Worm (Caenorhabditis elegans) whole organism, young adult: ENCODE measurements around the gene mrpl-48.
A peak's percentile ranks its signal among the peaks of the same experiment; 100 is the strongest.

Experiments
- B0019.2 ChIP-seq: fragments of 200-800 bp; sonication (Bioruptor generic); conservative IDR thresholded peaks from 2 replicates; pipeline ENCODE4 v1.3.6; 2022; ENCODE audit warnings: missing genetic modification reagents, missing genetic modification characterization, missing compliant biosample characterization
- D2030.7 ChIP-seq: fragments of 200-800 bp; sonication (Bioruptor generic); IDR thresholded peaks from 2 replicates; pipeline ENCODE4 v1.3.6; 2022; ENCODE audit warnings: missing genetic modification reagents, missing genetic modification characterization, missing compliant biosample characterization
- F39B2.1 ChIP-seq: fragments of 200-800 bp; sonication (Bioruptor generic); IDR thresholded peaks from 2 replicates; pipeline ENCODE4 v1.3.6; 2022; ENCODE audit warnings: missing genetic modification reagents, missing genetic modification characterization, missing compliant biosample characterization
- F49E8.2 ChIP-seq: sonication (generic microtip); optimal IDR thresholded peaks from 3 replicates; lab custom pipeline; 2017; ENCODE audit warnings: missing genetic modification characterization, mild to moderate bottlenecking, missing compliant biosample characterization, antibody characterized with exemption, moderate library complexity; ENCODE audit not compliant: insufficient read depth
- F57A8.1 ChIP-seq: fragments of 200-800 bp; sonication (Bioruptor generic); optimal IDR thresholded peaks from 2 replicates; lab custom pipeline; 2018; ENCODE audit warnings: mild to moderate bottlenecking, missing genetic modification characterization, moderate library complexity, missing compliant biosample characterization
- K12H6.12 ChIP-seq: fragments of 200-800 bp; sonication (Bioruptor generic); optimal IDR thresholded peaks from 2 replicates; lab custom pipeline; 2018; ENCODE audit warnings: mild to moderate bottlenecking, missing genetic modification characterization, missing compliant biosample characterization
- T07F8.4 ChIP-seq: sonication (generic microtip); optimal IDR thresholded peaks from 2 replicates; lab custom pipeline; 2016; ENCODE audit warnings: mild to moderate bottlenecking, missing genetic modification characterization, moderate library complexity, missing compliant biosample characterization
- T26A5.8 ChIP-seq: sonication (generic microtip); optimal IDR thresholded peaks from 2 replicates; lab custom pipeline; 2016; ENCODE audit warnings: missing genetic modification characterization, missing compliant biosample characterization
- ZK185.1 ChIP-seq: sonication (generic microtip); optimal IDR thresholded peaks from 2 replicates; lab custom pipeline; 2016; ENCODE audit warnings: mild to moderate bottlenecking, missing genetic modification characterization, missing compliant biosample characterization; ENCODE audit not compliant: poor library complexity, severe bottlenecking
- ama-1 ChIP-seq, 3 experiments: fragments of 150-350 bp in 1 of 3; sonication (generic microtip) in 2 of 3; optimal IDR thresholded peaks; 2 replicates each; lab custom pipeline; 2014 to 2018; ENCODE audit warnings: missing biosample characterization in 2 of 3, missing genetic modification characterization in 2 of 3, missing genetic modification reagents in 2 of 3
- aptf-2 ChIP-seq: fragments of 200-800 bp; sonication (Bioruptor generic); conservative IDR thresholded peaks from 2 replicates; pipeline ENCODE4 v1.3.6; 2022; ENCODE audit warnings: missing genetic modification reagents, missing genetic modification characterization, missing compliant biosample characterization
- athp-1 ChIP-seq: sonication (generic microtip); optimal IDR thresholded peaks from 2 replicates; lab custom pipeline; 2017; ENCODE audit warnings: mild to moderate bottlenecking, missing genetic modification characterization, missing compliant biosample characterization
- bed-1 ChIP-seq: fragments of 200-800 bp; sonication (Bioruptor generic); IDR thresholded peaks from 2 replicates; pipeline ENCODE4 v1.3.6; 2022; ENCODE audit warnings: missing genetic modification reagents, missing genetic modification characterization, missing compliant biosample characterization
- cebp-1 ChIP-seq, 2 experiments: fragments of 200-800 bp in 1 of 2; sonication (Bioruptor generic) in 1 of 2; sonication (generic microtip) in 1 of 2; IDR thresholded peaks in 1 of 2; optimal IDR thresholded peaks in 1 of 2; 2 replicates each; pipeline versions ENCODE4 v1.3.6 to Lab custom; 2017 to 2022; ENCODE audit warnings: missing compliant biosample characterization in 2 of 2, missing genetic modification characterization in 2 of 2, mild to moderate bottlenecking in 1 of 2, missing genetic modification reagents in 1 of 2, moderate library complexity in 1 of 2
- cebp-2 ChIP-seq: fragments of 200-800 bp; sonication (Bioruptor generic); IDR thresholded peaks from 2 replicates; pipeline ENCODE4 v1.3.6; 2022; ENCODE audit warnings: missing genetic modification characterization, missing compliant biosample characterization
- ceh-100 ChIP-seq: fragments of 200-800 bp; sonication (Bioruptor generic); IDR thresholded peaks from 2 replicates; pipeline ENCODE4 v1.3.6; 2022; ENCODE audit warnings: missing genetic modification reagents, missing genetic modification characterization, missing compliant biosample characterization
- chd-7 ChIP-seq: sonication (generic microtip); optimal IDR thresholded peaks from 2 replicates; lab custom pipeline; 2016; ENCODE audit warnings: mild to moderate bottlenecking, missing genetic modification characterization, moderate library complexity, missing compliant biosample characterization
- dpff-1 ChIP-seq: sonication (generic microtip); optimal IDR thresholded peaks from 2 replicates; lab custom pipeline; 2017; ENCODE audit warnings: mild to moderate bottlenecking, missing genetic modification characterization, missing compliant biosample characterization
- fkh-3 ChIP-seq: sonication (generic microtip); optimal IDR thresholded peaks from 2 replicates; lab custom pipeline; 2016; ENCODE audit warnings: mild to moderate bottlenecking, missing genetic modification characterization, missing compliant biosample characterization
- gei-17 ChIP-seq: fragments of 200-800 bp; sonication (Bioruptor generic); optimal IDR thresholded peaks from 2 replicates; lab custom pipeline; 2018; ENCODE audit warnings: mild to moderate bottlenecking, missing genetic modification characterization, missing compliant biosample characterization
- him-1 ChIP-seq: sonication (generic microtip); optimal IDR thresholded peaks from 2 replicates; lab custom pipeline; 2016; ENCODE audit warnings: missing genotype, missing genetic modification reagents, missing genetic modification characterization, missing compliant biosample characterization
- hlh-12 ChIP-seq: sonication (generic microtip); optimal IDR thresholded peaks from 2 replicates; lab custom pipeline; 2016; ENCODE audit warnings: missing genetic modification characterization, missing compliant biosample characterization
- hmg-1.2 ChIP-seq: fragments of 200-800 bp; sonication (Bioruptor generic); IDR thresholded peaks from 2 replicates; pipeline ENCODE4 v1.3.6; 2022; ENCODE audit warnings: missing genetic modification reagents, missing genetic modification characterization, missing compliant biosample characterization
- hrde-1 ChIP-seq: sonication (generic microtip); optimal IDR thresholded peaks from 2 replicates; lab custom pipeline; 2016; ENCODE audit warnings: missing genetic modification characterization, mild to moderate bottlenecking, missing compliant biosample characterization, moderate library complexity, missing genotype, missing genetic modification reagents, borderline replicate concordance
- hsf-1 ChIP-seq: fragments of 200-800 bp; sonication (Bioruptor generic); IDR thresholded peaks from 2 replicates; pipeline ENCODE4 v1.3.6; 2022; ENCODE audit warnings: missing genetic modification reagents, missing genetic modification characterization, missing compliant biosample characterization
- let-526 ChIP-seq: fragments of 200-800 bp; sonication (Bioruptor generic); IDR thresholded peaks from 2 replicates; pipeline ENCODE4 v1.3.6; 2022; ENCODE audit warnings: missing genetic modification reagents, missing genetic modification characterization, missing compliant biosample characterization
- let-607 ChIP-seq, 2 experiments: fragments of 200-800 bp in 1 of 2; sonication (Bioruptor generic) in 1 of 2; sonication (generic microtip) in 1 of 2; optimal IDR thresholded peaks; 2 replicates each; lab custom pipeline; 2016 to 2018; ENCODE audit warnings: mild to moderate bottlenecking in 2 of 2, missing compliant biosample characterization in 2 of 2, missing genetic modification characterization in 2 of 2, moderate library complexity in 2 of 2, missing genotype in 1 of 2
- lin-54 ChIP-seq: fragments of 200-800 bp; sonication (Bioruptor generic); optimal IDR thresholded peaks from 2 replicates; lab custom pipeline; 2018; ENCODE audit warnings: mild to moderate bottlenecking, missing genetic modification characterization, missing compliant biosample characterization
- lir-1 ChIP-seq: fragments of 200-800 bp; sonication (Bioruptor generic); conservative IDR thresholded peaks from 2 replicates; pipeline ENCODE4 v1.3.6; 2022; ENCODE audit warnings: missing genetic modification reagents, missing genetic modification characterization, missing compliant biosample characterization
- madf-10 ChIP-seq: sonication (generic microtip); optimal IDR thresholded peaks from 2 replicates; lab custom pipeline; 2016; ENCODE audit warnings: mild to moderate bottlenecking, missing genetic modification characterization, missing compliant biosample characterization
- madf-8 ChIP-seq: fragments of 200-800 bp; sonication (Bioruptor generic); conservative IDR thresholded peaks from 2 replicates; pipeline ENCODE4 v1.3.6; 2022; ENCODE audit warnings: missing genetic modification reagents, missing genetic modification characterization, missing compliant biosample characterization
- mcd-1 ChIP-seq: fragments of 200-800 bp; sonication (Bioruptor generic); IDR thresholded peaks from 2 replicates; pipeline ENCODE4 v1.3.6; 2022; ENCODE audit warnings: missing genetic modification reagents, missing genetic modification characterization, missing compliant biosample characterization
- mxl-1 ChIP-seq: sonication (generic microtip); optimal IDR thresholded peaks from 2 replicates; lab custom pipeline; 2016; ENCODE audit warnings: missing genetic modification characterization, missing compliant biosample characterization
- pbrm-1 ChIP-seq: fragments of 200-800 bp; sonication (Bioruptor generic); IDR thresholded peaks from 2 replicates; pipeline ENCODE4 v1.3.6; 2022; ENCODE audit warnings: missing genetic modification reagents, missing genetic modification characterization, missing compliant biosample characterization
- rec-8 ChIP-seq, 2 experiments: sonication (generic microtip); optimal IDR thresholded peaks; 2 replicates each; lab custom pipeline; 2016; ENCODE audit warnings: mild to moderate bottlenecking in 2 of 2, missing genetic modification characterization in 2 of 2, missing genetic modification reagents in 2 of 2, missing genotype in 2 of 2, missing biosample characterization in 1 of 2, missing compliant biosample characterization in 1 of 2, moderate library complexity in 1 of 2
- repo-1 ChIP-seq: sonication (generic microtip); optimal IDR thresholded peaks from 2 replicates; lab custom pipeline; 2017; ENCODE audit warnings: mild to moderate bottlenecking, missing genetic modification characterization, missing compliant biosample characterization
- snpc-1.1 ChIP-seq: sonication (generic microtip); optimal IDR thresholded peaks from 2 replicates; lab custom pipeline; 2017; ENCODE audit warnings: missing genetic modification characterization, mild to moderate bottlenecking, missing compliant biosample characterization, antibody characterized with exemption, moderate library complexity, missing genotype, missing genetic modification reagents; ENCODE audit not compliant: insufficient read depth
- snpc-3.4 ChIP-seq: sonication (generic microtip); optimal IDR thresholded peaks from 2 replicates; lab custom pipeline; 2017; ENCODE audit warnings: missing genetic modification characterization, mild to moderate bottlenecking, missing compliant biosample characterization, antibody characterized with exemption, moderate library complexity, missing genotype, missing genetic modification reagents
- snpc-4 ChIP-seq, 5 experiments: fragments of 150-350 bp in 1 of 5; sonication (generic microtip) in 4 of 5; optimal IDR thresholded peaks; 2 replicates each; lab custom pipeline; 2014 to 2018; ENCODE audit warnings: missing genetic modification characterization in 5 of 5, missing biosample characterization in 3 of 5, antibody characterized with exemption in 2 of 5, mild to moderate bottlenecking in 2 of 5, missing compliant biosample characterization in 2 of 5, missing genotype in 2 of 5, moderate library complexity in 2 of 5, missing genetic modification reagents in 1 of 5
- tbp1 ChIP-seq: fragments of 200-800 bp; sonication (Bioruptor generic); optimal IDR thresholded peaks from 2 replicates; lab custom pipeline; 2018; ENCODE audit warnings: mild to moderate bottlenecking, missing genetic modification characterization, missing compliant biosample characterization
- xnd-1 ChIP-seq: sonication (generic microtip); optimal IDR thresholded peaks from 2 replicates; lab custom pipeline; 2016; ENCODE audit warnings: missing genotype, missing genetic modification reagents, missing genetic modification characterization, missing compliant biosample characterization
- ztf-25 ChIP-seq: fragments of 200-800 bp; sonication (Bioruptor generic); IDR thresholded peaks from 2 replicates; pipeline ENCODE4 v1.3.6; 2022; ENCODE audit warnings: missing genetic modification reagents, missing genetic modification characterization, missing compliant biosample characterization
- ztf-28 ChIP-seq: fragments of 200-800 bp; sonication (Bioruptor generic); IDR thresholded peaks from 2 replicates; pipeline ENCODE4 v1.3.6; 2022; ENCODE audit warnings: missing genetic modification reagents, missing genetic modification characterization, missing compliant biosample characterization

mrpl-48 gene

ce11 chrV:5591887-5592286 lies 1.6 kb upstream of the mrpl-48 start (continued):
- TF ChIP-seq hrde-1 (tag; lab: Kevin White, UChicago) = peak; percentile 62
- TF ChIP-seq K12H6.12 = no peak
- TF ChIP-seq ceh-100 (GFP tag; lab: Robert Waterston, UW) = peak; percentile 50; the same call in 1 of the 2 replicates
- TF ChIP-seq ZK185.1 (tag; lab: Kevin White, UChicago) = no peak
- peak; percentile 68 for TF ChIP-seq snpc-1.1 (tag; lab: Kevin White, UChicago)
- TF ChIP-seq gei-17 (GFP tag; lab: Kevin White, UChicago) = no peak
- TF ChIP-seq D2030.7 (GFP tag; lab: Robert Waterston, UW) = peak; percentile 79
- peak; percentile 69 for TF ChIP-seq fkh-3 (tag; lab: Kevin White, UChicago)
- peak; percentile 77 for TF ChIP-seq snpc-3.4 (tag; lab: Kevin White, UChicago)
- TF ChIP-seq chd-7 (tag; lab: Kevin White, UChicago) = peak; percentile 61
- TF ChIP-seq mcd-1 = no peak
- TF ChIP-seq B0019.2 (GFP tag; lab: Robert Waterston, UW) = peak; percentile 59; the same call in 1 of the 2 replicates
- peak; percentile 44 for TF ChIP-seq F49E8.2 (tag; lab: Kevin White, UChicago)
- TF ChIP-seq mxl-1 (tag; lab: Kevin White, UChicago) = peak; percentile 75
- TF ChIP-seq tbp1 = peak; percentile 88
- 0 out of 2 replicates have a peak, but pooled peaks have one; percentile 10 for TF ChIP-seq aptf-2 (GFP tag; lab: Robert Waterston, UW)
- peak; percentile 80 for TF ChIP-seq F39B2.1 (GFP tag; lab: Robert Waterston, UW)
- TF ChIP-seq dpff-1 = peak; percentile 28
- peak; percentile 61; the same call in 1 of the 2 replicates for TF ChIP-seq hsf-1 (GFP tag; lab: Robert Waterston, UW)
- peak; percentile 53 for TF ChIP-seq F57A8.1 (GFP tag; lab: Kevin White, UChicago)
- no peak for TF ChIP-seq lir-1 (GFP tag; lab: Robert Waterston, UW)
- TF ChIP-seq him-1 (tag; lab: Kevin White, UChicago) = peak; percentile 52
- TF ChIP-seq T26A5.8 (tag; lab: Kevin White, UChicago) = peak; percentile 42
- peak; percentile 29 for TF ChIP-seq repo-1 (tag; lab: Kevin White, UChicago)
- TF ChIP-seq rec-8 (tag; optimal IDR thresholded peaks at IDR 0.05; lab: Kevin White, UChicago) = peak in 1 of 2 experiments; percentile 48
- peak; percentile 94 for TF ChIP-seq ztf-25 (GFP tag; lab: Robert Waterston, UW)
- TF ChIP-seq cebp-2 (GFP tag; lab: Robert Waterston, UW) = no peak
- TF ChIP-seq let-607 (tag; optimal IDR thresholded peaks at IDR 0.05; lab: Kevin White, UChicago) = peak in 1 of 2 experiments; percentile 24
- peak; percentile 38 for TF ChIP-seq xnd-1 (tag; lab: Kevin White, UChicago)
- TF ChIP-seq cebp-1 (GFP tag; IDR thresholded peaks at IDR 0.05; lab: Robert Waterston, UW) = no peak
- TF ChIP-seq cebp-1 (tag; optimal IDR thresholded peaks at IDR 0.05; lab: Kevin White, UChicago) = no peak
- TF ChIP-seq pbrm-1 (GFP tag; lab: Robert Waterston, UW) = peak; percentile 68
- no peak for TF ChIP-seq T07F8.4
- no peak for TF ChIP-seq ama-1 (optimal IDR thresholded peaks at IDR 0.05; lab: Kevin White, UChicago)
- TF ChIP-seq ama-1 (GFP tag; optimal IDR thresholded peaks at IDR 0.05; lab: Kevin White, UChicago) = peak in 1 of 2 experiments; percentile 86
- TF ChIP-seq madf-8 = no peak
- TF ChIP-seq madf-10 (tag; lab: Kevin White, UChicago) = no peak
- 0 out of 2 replicates have a peak, but pooled peaks have one; percentile 55 for TF ChIP-seq ztf-28 (GFP tag; lab: Robert Waterston, UW)
- TF ChIP-seq lin-54 = peak; percentile 56
- TF ChIP-seq hlh-12 = no peak
- no peak for TF ChIP-seq let-526
- TF ChIP-seq snpc-4 (GFP tag; optimal IDR thresholded peaks at IDR 0.05; lab: Kevin White, UChicago) = no peak
- peak in 2 of 4 experiments; percentile 13 to 34 for TF ChIP-seq snpc-4 (tag; optimal IDR thresholded peaks at IDR 0.05; lab: Kevin White, UChicago)
- TF ChIP-seq bed-1 (GFP tag; lab: Robert Waterston, UW) = no peak
- peak; percentile 21; the same call in 1 of the 2 replicates for TF ChIP-seq hmg-1.2
- peak; percentile 88 for TF ChIP-seq athp-1 (tag; lab: Kevin White, UChicago)
- TF ChIP-seq, all 124 proteins: peak for 60
